Worm (Caenorhabditis elegans) whole organism, L1 larva: Measurements from ENCODE around the gene gst-30.

Experiments
- ama-1 ChIP-seq: fragments of 150-350 bp; optimal IDR thresholded peaks from 2 replicates; lab custom pipeline; 2014
- ceh-82 ChIP-seq, 3 experiments: fragments of 150-350 bp in 1 of 3; sonication (generic microtip) in 2 of 3; optimal IDR thresholded peaks; 2 replicates each; lab custom pipeline; 2014 to 2017; ENCODE audit warnings: missing biosample characterization in 3 of 3, missing genetic modification characterization in 3 of 3
- ces-1 ChIP-seq: fragments of 150-350 bp; optimal IDR thresholded peaks from 2 replicates; lab custom pipeline; 2014; ENCODE audit warnings: missing biosample characterization, missing genetic modification reagents, missing genetic modification characterization
- pqm-1 ChIP-seq: sonication (generic microtip); optimal IDR thresholded peaks from 3 replicates; lab custom pipeline; 2017; ENCODE audit warnings: missing biosample characterization, missing genetic modification characterization
- skn-1 ChIP-seq: fragments of 150-350 bp; optimal IDR thresholded peaks from 2 replicates; lab custom pipeline; 2014; ENCODE audit warnings: missing biosample characterization, missing genetic modification characterization
- unc-130 ChIP-seq: fragments of 150-350 bp; optimal IDR thresholded peaks from 2 replicates; lab custom pipeline; 2017; ENCODE audit warnings: missing biosample characterization, missing genetic modification characterization, inconsistent platforms

- TF ChIP-seq unc-130 (tag; lab: Kevin White, UChicago) (no peak), ces-1 (GFP tag; lab: Kevin White, UChicago) (no peak), pqm-1 (tag; lab: Kevin White, UChicago) (no peak), ceh-82 (tag; optimal IDR thresholded peaks at IDR 0.05; lab: Kevin White, UChicago) (no peak), skn-1 (tag; lab: Kevin White, UChicago) (peak; percentile 37), ama-1 (lab: Kevin White, UChicago) (peak; percentile 77)
Observed at ce11 chrII:4891012-4891775, 43.7 kb downstream of the gst-30 start, which contains the start of gene gst-9.
